Fruit fly (Drosophila melanogaster) whole organism, prepupa: ENCODE measurements around the gene Agxt.

ENCODE experiments used
- Blimp-1 ChIP-seq: fragments of 200-800 bp; sonication (Bioruptor generic); optimal IDR thresholded peaks from 3 replicates; lab custom pipeline; 2017; ENCODE audit warnings: missing biosample characterization, missing genetic modification characterization, mild to moderate bottlenecking, moderate library complexity, missing genetic modification reagents
- CG10631 ChIP-seq: fragments of 200-800 bp; sonication (Bioruptor generic); optimal IDR thresholded peaks from 2 replicates; lab custom pipeline; 2016; ENCODE audit warnings: missing biosample characterization, missing genetic modification characterization
- CG11294 ChIP-seq: fragments of 200-800 bp; sonication (Bioruptor generic); IDR thresholded peaks from 2 replicates; pipeline ENCODE4 v1.3.6; 2022; ENCODE audit warnings: missing biosample characterization, missing genetic modification characterization
- CG11762 ChIP-seq: fragments of 200-800 bp; sonication (Bioruptor generic); optimal IDR thresholded peaks from 3 replicates; lab custom pipeline; 2016; ENCODE audit warnings: missing biosample characterization, missing genetic modification characterization; ENCODE audit not compliant: insufficient read depth
- CG11902 ChIP-seq: fragments of 200-800 bp; sonication (Bioruptor generic); optimal IDR thresholded peaks from 3 replicates; lab custom pipeline; 2016; ENCODE audit warnings: missing biosample characterization, missing genetic modification characterization
- CG1621 ChIP-seq: fragments of 200-800 bp; sonication (Bioruptor generic); optimal IDR thresholded peaks from 3 replicates; lab custom pipeline; 2018; ENCODE audit warnings: missing biosample characterization, mild to moderate bottlenecking, missing genetic modification characterization
- CG3032 ChIP-seq: fragments of 200-800 bp; optimal IDR thresholded peaks from 2 replicates; lab custom pipeline; 2019; ENCODE audit warnings: missing biosample characterization, mild to moderate bottlenecking, missing genetic modification characterization, moderate library complexity
- CG32006 ChIP-seq: fragments of 200-800 bp; sonication (Bioruptor generic); optimal IDR thresholded peaks from 3 replicates; lab custom pipeline; 2017; ENCODE audit warnings: missing biosample characterization, mild to moderate bottlenecking, missing genetic modification characterization
- CG3919 ChIP-seq: fragments of 200-800 bp; sonication (Bioruptor generic); optimal IDR thresholded peaks from 3 replicates; lab custom pipeline; 2016; ENCODE audit warnings: missing biosample characterization, missing genetic modification characterization
- CG6163 ChIP-seq: fragments of 200-800 bp; sonication (Bioruptor generic); IDR thresholded peaks from 3 replicates; pipeline ENCODE4 v1.3.6; 2022; ENCODE audit warnings: missing biosample characterization, missing genetic modification characterization
- CG6276 ChIP-seq: fragments of 200-800 bp; sonication (Bioruptor generic); optimal IDR thresholded peaks from 2 replicates; lab custom pipeline; 2017; ENCODE audit warnings: missing biosample characterization, mild to moderate bottlenecking, missing genetic modification characterization
- CG6792 ChIP-seq: fragments of 200-800 bp; sonication (Bioruptor generic); optimal IDR thresholded peaks from 3 replicates; lab custom pipeline; 2016; ENCODE audit warnings: missing biosample characterization, missing genetic modification characterization
- CG6808 ChIP-seq: fragments of 200-800 bp; sonication (Bioruptor generic); optimal IDR thresholded peaks from 3 replicates; lab custom pipeline; 2017; ENCODE audit warnings: missing biosample characterization, missing genetic modification characterization, mild to moderate bottlenecking, moderate library complexity, missing genetic modification reagents
- CG6854 ChIP-seq: fragments of 200-800 bp; sonication (Bioruptor generic); optimal IDR thresholded peaks from 2 replicates; lab custom pipeline; 2017; ENCODE audit warnings: missing biosample characterization, mild to moderate bottlenecking, missing genetic modification characterization
- CG7368 ChIP-seq: fragments of 200-800 bp; sonication (Bioruptor generic); optimal IDR thresholded peaks from 3 replicates; lab custom pipeline; 2016; ENCODE audit warnings: missing biosample characterization, missing genetic modification characterization
- CG9139 ChIP-seq: fragments of 200-800 bp; sonication (Bioruptor generic); optimal IDR thresholded peaks from 3 replicates; lab custom pipeline; 2017; ENCODE audit warnings: missing biosample characterization, mild to moderate bottlenecking, missing genetic modification characterization
- Eip75B ChIP-seq: fragments of 200-800 bp; sonication (Bioruptor generic); optimal IDR thresholded peaks from 3 replicates; lab custom pipeline; 2016; ENCODE audit warnings: missing biosample characterization, missing genetic modification characterization
- Eip78C ChIP-seq: fragments of 200-800 bp; sonication (Bioruptor generic); peaks from one replicate; lab custom pipeline; 2016; ENCODE audit warnings: missing biosample characterization, missing genetic modification characterization
- Eip93F ChIP-seq: fragments of 200-800 bp; sonication (Bioruptor generic); optimal IDR thresholded peaks from 2 replicates; lab custom pipeline; 2016; ENCODE audit warnings: missing biosample characterization, mild to moderate bottlenecking, missing genetic modification characterization
- Ets21C ChIP-seq: fragments of 200-800 bp; sonication (Bioruptor generic); optimal IDR thresholded peaks from 3 replicates; lab custom pipeline; 2016; ENCODE audit warnings: missing biosample characterization, missing genetic modification characterization
- Ets96B ChIP-seq: fragments of 200-800 bp; optimal IDR thresholded peaks from 2 replicates; lab custom pipeline; 2019; ENCODE audit warnings: missing biosample characterization, mild to moderate bottlenecking, missing genetic modification characterization, moderate library complexity
- Gug ChIP-seq: fragments of 200-800 bp; sonication (Bioruptor generic); IDR thresholded peaks from 2 replicates; pipeline ENCODE4 v1.3.6; 2022; ENCODE audit warnings: missing biosample characterization, missing genetic modification characterization
- Hr39 ChIP-seq: fragments of 200-800 bp; sonication (Bioruptor generic); optimal IDR thresholded peaks from 2 replicates; lab custom pipeline; 2016; ENCODE audit warnings: missing biosample characterization, missing genetic modification characterization
- Hr4 ChIP-seq: fragments of 200-800 bp; sonication (Bioruptor generic); optimal IDR thresholded peaks from 3 replicates; lab custom pipeline; 2016; ENCODE audit warnings: missing biosample characterization, missing genetic modification characterization
- Met ChIP-seq: fragments of 200-800 bp; sonication (Bioruptor generic); optimal IDR thresholded peaks from 3 replicates; lab custom pipeline; 2016; ENCODE audit warnings: missing biosample characterization, missing genetic modification characterization
- OdsH ChIP-seq: fragments of 200-800 bp; sonication (Bioruptor generic); optimal IDR thresholded peaks from 3 replicates; lab custom pipeline; 2016; ENCODE audit warnings: missing biosample characterization, missing genetic modification characterization
- Smox ChIP-seq: fragments of 200-800 bp; sonication (Bioruptor generic); optimal IDR thresholded peaks from 3 replicates; lab custom pipeline; 2016; ENCODE audit warnings: missing biosample characterization, missing genetic modification characterization
- Sox102F ChIP-seq: fragments of 200-800 bp; sonication (Bioruptor generic); optimal IDR thresholded peaks from 2 replicates; lab custom pipeline; 2016; ENCODE audit warnings: missing biosample characterization, mild to moderate bottlenecking, missing genetic modification characterization
- achi ChIP-seq: fragments of 200-800 bp; sonication (Bioruptor generic); optimal IDR thresholded peaks from 3 replicates; lab custom pipeline; 2016; ENCODE audit warnings: missing biosample characterization, missing genetic modification characterization
- acj6 ChIP-seq: fragments of 200-800 bp; sonication (Bioruptor generic); optimal IDR thresholded peaks from 3 replicates; lab custom pipeline; 2016; ENCODE audit warnings: missing biosample characterization, missing genetic modification characterization
- dac ChIP-seq: fragments of 200-800 bp; sonication (Bioruptor generic); optimal IDR thresholded peaks from 2 replicates; lab custom pipeline; 2017; ENCODE audit warnings: missing biosample characterization, mild to moderate bottlenecking, missing genetic modification characterization
- dsx ChIP-seq: fragments of 200-800 bp; optimal IDR thresholded peaks from 3 replicates; lab custom pipeline; 2019; ENCODE audit warnings: missing biosample characterization, mild to moderate bottlenecking, missing genetic modification characterization, moderate library complexity; ENCODE audit not compliant: poor library complexity, severe bottlenecking
- esn ChIP-seq: fragments of 200-800 bp; sonication (Bioruptor generic); optimal IDR thresholded peaks from 2 replicates; lab custom pipeline; 2016; ENCODE audit warnings: missing biosample characterization, mild to moderate bottlenecking, missing genetic modification characterization, moderate library complexity
- fd59A ChIP-seq: fragments of 200-800 bp; sonication (Bioruptor generic); optimal IDR thresholded peaks from 2 replicates; lab custom pipeline; 2017; ENCODE audit warnings: missing biosample characterization, mild to moderate bottlenecking, missing genetic modification characterization, missing genetic modification reagents
- salr ChIP-seq, 2 experiments: fragments of 200-800 bp; sonication (Bioruptor generic); optimal IDR thresholded peaks; 3 replicates each; lab custom pipeline; 2016 to 2018; ENCODE audit warnings: missing biosample characterization in 2 of 2, missing genetic modification characterization in 2 of 2, mild to moderate bottlenecking in 1 of 2
- spab ChIP-seq: fragments of 200-800 bp; sonication (Bioruptor generic); optimal IDR thresholded peaks from 2 replicates; lab custom pipeline; 2017; ENCODE audit warnings: missing biosample characterization, mild to moderate bottlenecking, missing genetic modification characterization, missing genetic modification reagents
- svp ChIP-seq: fragments of 200-800 bp; sonication (Bioruptor generic); peaks from one replicate; lab custom pipeline; 2016; ENCODE audit warnings: missing biosample characterization, missing genetic modification characterization
- topi ChIP-seq: fragments of 200-800 bp; sonication (Bioruptor generic); optimal IDR thresholded peaks from 3 replicates; lab custom pipeline; 2016; ENCODE audit warnings: missing biosample characterization, missing genetic modification characterization

Gene Agxt

DNA sequence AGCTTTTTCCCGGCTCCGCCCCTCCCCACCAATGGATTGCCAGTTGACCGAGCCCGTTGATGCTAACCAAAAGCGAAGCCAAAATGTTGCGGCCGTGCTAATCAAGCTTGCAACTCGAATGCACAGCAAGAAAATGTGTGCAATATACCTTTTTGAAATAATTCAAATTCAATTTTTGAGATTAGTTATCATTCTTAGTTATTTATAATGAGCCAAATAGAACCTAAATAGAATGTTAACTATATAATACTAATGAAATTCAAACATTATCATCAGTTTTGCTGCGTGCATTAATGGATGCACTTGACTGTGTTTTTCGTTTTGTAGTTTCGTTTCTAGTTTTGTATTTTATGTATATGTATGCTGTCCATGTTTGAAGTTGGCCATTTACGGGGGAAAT, 13.6 kb downstream of the Agxt start (continued):
- peak; percentile 78 for TF ChIP-seq CG32006 (GFP tag; lab: Kevin White, UChicago)
- peak; percentile 64 for TF ChIP-seq Hr4 (GFP tag; lab: Kevin White, UChicago)
- TF ChIP-seq Ets96B (tag; lab: Kevin White, UChicago) = peak; percentile 43
- peak; percentile 63 for TF ChIP-seq Met (GFP tag; lab: Kevin White, UChicago)
- no peak for TF ChIP-seq CG11902 (GFP tag; lab: Kevin White, UChicago)
- TF ChIP-seq dac (GFP tag; lab: Kevin White, UChicago) = peak; percentile 0
- TF ChIP-seq CG7368 (GFP tag; lab: Kevin White, UChicago) = peak; percentile 7
- TF ChIP-seq dsx = peak; percentile 57
- peak; percentile 90 for TF ChIP-seq Eip78C (GFP tag; lab: Kevin White, UChicago)
- peak; percentile 50 for TF ChIP-seq CG10631 (GFP tag; lab: Kevin White, UChicago)
- TF ChIP-seq CG6276 (GFP tag; lab: Kevin White, UChicago) = peak; percentile 54
- TF ChIP-seq Blimp-1 (GFP tag; lab: Kevin White, UChicago) = no peak
- TF ChIP-seq CG6808 (GFP tag; lab: Kevin White, UChicago) = peak; percentile 38
- peak; percentile 69 for TF ChIP-seq CG6163
- no peak for TF ChIP-seq CG9139
- peak; percentile 43 for TF ChIP-seq Eip75B (GFP tag; lab: Kevin White, UChicago)
- peak; percentile 55 for TF ChIP-seq achi (GFP tag; lab: Kevin White, UChicago)
- peak; percentile 31 for TF ChIP-seq Hr39 (GFP tag; lab: Kevin White, UChicago)
- TF ChIP-seq CG11762 = peak; percentile 13
- TF ChIP-seq Smox (GFP tag; lab: Kevin White, UChicago) = peak; percentile 49
- TF ChIP-seq CG1621 (tag; lab: Kevin White, UChicago) = no peak
- TF ChIP-seq Ets21C = no peak
- peak; percentile 76 for TF ChIP-seq Gug (GFP tag; lab: Robert Waterston, UW)
- peak; percentile 42 for TF ChIP-seq Sox102F
- TF ChIP-seq Eip93F (GFP tag; lab: Kevin White, UChicago) = no peak
- TF ChIP-seq CG3919 = peak; percentile 44
- TF ChIP-seq esn (GFP tag; lab: Kevin White, UChicago) = peak; percentile 59
- peak; percentile 7 for TF ChIP-seq fd59A
- TF ChIP-seq OdsH (GFP tag; lab: Kevin White, UChicago) = peak; percentile 52
- TF ChIP-seq CG3032 (tag; lab: Kevin White, UChicago) = peak; percentile 55
- TF ChIP-seq CG11294 (GFP tag; lab: Robert Waterston, UW) = peak; percentile 57; the same call in 1 of the 2 replicates
- TF ChIP-seq CG6792 = peak; percentile 41
- peak; percentile 52 for TF ChIP-seq topi (GFP tag; lab: Kevin White, UChicago)
- TF ChIP-seq spab (GFP tag; lab: Kevin White, UChicago) = peak; percentile 27
- no peak for TF ChIP-seq CG6854
- peak; percentile 28 for TF ChIP-seq acj6 (GFP tag; lab: Kevin White, UChicago)

DNA sequence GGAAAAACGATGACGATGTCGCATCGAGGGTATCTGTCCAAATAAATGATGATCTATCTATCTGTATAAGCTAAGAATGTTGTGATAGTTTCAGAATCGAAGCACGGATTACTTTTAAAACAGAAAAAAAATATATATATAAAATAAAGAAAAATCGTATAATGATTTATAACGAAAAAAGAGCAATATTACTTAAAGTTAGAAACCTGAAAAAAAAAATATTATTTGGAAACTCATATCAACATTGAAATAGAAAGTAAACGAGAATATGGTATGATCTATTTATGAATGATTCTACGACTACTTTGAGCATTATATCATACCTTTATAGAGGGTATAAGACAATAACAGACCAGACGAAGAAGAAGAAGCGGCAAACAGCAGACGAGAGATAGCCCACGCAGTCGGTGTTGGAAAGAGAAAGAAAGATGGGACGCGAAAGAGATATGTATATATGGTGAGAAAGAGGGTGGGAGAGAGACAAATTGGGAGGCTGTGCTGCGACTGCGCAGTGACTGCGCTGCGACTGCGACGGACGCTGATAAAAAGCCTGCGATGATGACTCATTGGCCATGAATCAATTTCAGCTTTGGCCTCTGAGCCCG, 14.9 kb downstream of the Agxt start:
- TF ChIP-seq CG11294 (GFP tag; lab: Robert Waterston, UW) (no peak), CG6163 (0 out of 3 replicates have a peak, but pooled peaks have one; percentile 19), CG32006 (GFP tag; lab: Kevin White, UChicago) (peak; percentile 6), CG10631 (GFP tag; lab: Kevin White, UChicago) (peak; percentile 30), salr (GFP tag; optimal IDR thresholded peaks at IDR 0.05; lab: Kevin White, UChicago) (peak in 1 of 2 experiments; percentile 1), svp (GFP tag; lab: Kevin White, UChicago) (peak; percentile 83), Eip78C (GFP tag; lab: Kevin White, UChicago) (peak; percentile 72), CG6792 (no peak)
- TF ChIP-seq, all 60 proteins: peak for 6
